Fruit fly (Drosophila melanogaster) whole organism, embryonic: ENCODE results near the gene CG14357.

Source experiments
- CG10654 ChIP-seq: fragments of 200-800 bp; sonication (Bioruptor generic); optimal IDR thresholded peaks from 2 replicates; lab custom pipeline; 2016; ENCODE audit warnings: missing biosample characterization, missing genetic modification characterization
- CG15269 ChIP-seq: fragments of 200-800 bp; sonication (Bioruptor generic); optimal IDR thresholded peaks from 2 replicates; lab custom pipeline; 2018; ENCODE audit warnings: missing biosample characterization, mild to moderate bottlenecking, missing genetic modification characterization, moderate library complexity
- CG1529 ChIP-seq: fragments of 200-800 bp; sonication (Bioruptor generic); optimal IDR thresholded peaks from 3 replicates; lab custom pipeline; 2018; ENCODE audit warnings: missing biosample characterization, missing genetic modification characterization
- CG17829 ChIP-seq: fragments of 200-800 bp; optimal IDR thresholded peaks from 2 replicates; lab custom pipeline; 2019; ENCODE audit warnings: missing biosample characterization, mild to moderate bottlenecking, missing genetic modification characterization, moderate library complexity
- CG3065 ChIP-seq: fragments of 200-800 bp; sonication (Bioruptor generic); optimal IDR thresholded peaks from 2 replicates; lab custom pipeline; 2016; ENCODE audit warnings: missing biosample characterization, missing genetic modification characterization
- CG31224 ChIP-seq: fragments of 200-800 bp; sonication (Bioruptor generic); IDR thresholded peaks from 2 replicates; pipeline ENCODE4 v1.3.6; 2022; ENCODE audit warnings: missing biosample characterization, missing genetic modification characterization
- CG31388 ChIP-seq: fragments of 200-800 bp; sonication (Bioruptor generic); optimal IDR thresholded peaks from 2 replicates; lab custom pipeline; 2016; ENCODE audit warnings: missing biosample characterization, missing genetic modification characterization
- CG3281 ChIP-seq: fragments of 200-800 bp; sonication (Bioruptor generic); optimal IDR thresholded peaks from 3 replicates; lab custom pipeline; 2017; ENCODE audit warnings: missing biosample characterization, mild to moderate bottlenecking, missing genetic modification characterization
- CG34422 ChIP-seq: fragments of 200-800 bp; sonication (Bioruptor generic); IDR thresholded peaks from 3 replicates; pipeline ENCODE4 v1.3.6; 2022; ENCODE audit warnings: missing biosample characterization, missing genetic modification characterization
- CG4854 ChIP-seq: fragments of 200-800 bp; sonication (Bioruptor generic); optimal IDR thresholded peaks from 2 replicates; lab custom pipeline; 2016; ENCODE audit warnings: missing biosample characterization, missing genetic modification characterization, inconsistent platforms
- CG6254 ChIP-seq: fragments of 200-800 bp; sonication (Bioruptor generic); optimal IDR thresholded peaks from 3 replicates; lab custom pipeline; 2017; ENCODE audit warnings: mild to moderate bottlenecking, missing biosample characterization, missing genetic modification reagents, missing genetic modification characterization
- CG6683 ChIP-seq: fragments of 200-800 bp; sonication (Bioruptor generic); optimal IDR thresholded peaks from 2 replicates; lab custom pipeline; 2017; ENCODE audit warnings: missing biosample characterization, mild to moderate bottlenecking, missing genetic modification characterization, missing genetic modification reagents
- CG6689 ChIP-seq: fragments of 200-800 bp; sonication (Bioruptor generic); IDR thresholded peaks from 2 replicates; pipeline ENCODE4 v1.3.6; 2022; ENCODE audit warnings: missing biosample characterization, missing genetic modification characterization
- CG7928 ChIP-seq: fragments of 200-800 bp; sonication (Bioruptor generic); optimal IDR thresholded peaks from 2 replicates; lab custom pipeline; 2017; ENCODE audit warnings: missing biosample characterization, mild to moderate bottlenecking, missing genetic modification characterization
- CG8281 ChIP-seq: fragments of 200-800 bp; sonication (Bioruptor generic); optimal IDR thresholded peaks from 2 replicates; lab custom pipeline; 2018; ENCODE audit warnings: missing biosample characterization, mild to moderate bottlenecking, missing genetic modification characterization, moderate library complexity
- CG9797 ChIP-seq: fragments of 200-800 bp; sonication (Bioruptor generic); optimal IDR thresholded peaks from 3 replicates; lab custom pipeline; 2018; ENCODE audit warnings: missing biosample characterization, mild to moderate bottlenecking, missing genetic modification characterization
- CG9932 ChIP-seq: fragments of 200-800 bp; sonication (Bioruptor generic); IDR thresholded peaks from 2 replicates; pipeline ENCODE4 v1.3.6; 2022; ENCODE audit warnings: missing biosample characterization, missing genetic modification characterization
- CrebB ChIP-seq: fragments of 200-800 bp; sonication (Bioruptor generic); optimal IDR thresholded peaks from 3 replicates; lab custom pipeline; 2018; ENCODE audit warnings: missing biosample characterization, mild to moderate bottlenecking, missing genetic modification characterization
- Dref ChIP-seq: fragments of 200-800 bp; sonication (Bioruptor generic); IDR thresholded peaks from 2 replicates; pipeline ENCODE4 v1.3.6; 2022; ENCODE audit warnings: missing biosample characterization, missing genetic modification characterization
- E2f1 ChIP-seq: fragments of 200-800 bp; sonication (Bioruptor generic); IDR thresholded peaks from 2 replicates; pipeline ENCODE4 v1.3.6; 2022; ENCODE audit warnings: missing biosample characterization, missing genetic modification characterization
- Eip74EF ChIP-seq, 2 experiments: fragments of 200-800 bp in 1 of 2; fragments of >200 bp in 1 of 2; sonication (Bioruptor generic) in 1 of 2; optimal IDR thresholded peaks; 2 replicates each; lab custom pipeline; 2017 to 2019; ENCODE audit warnings: missing biosample characterization in 2 of 2, missing genetic modification characterization in 2 of 2, mild to moderate bottlenecking in 1 of 2, moderate library complexity in 1 of 2
- Gsc ChIP-seq: fragments of 200-800 bp; sonication (Bioruptor generic); IDR thresholded peaks from 2 replicates; pipeline ENCODE4 v1.3.6; 2022; ENCODE audit warnings: missing biosample characterization, missing genetic modification characterization
- Hand ChIP-seq: fragments of 200-800 bp; sonication (Bioruptor generic); optimal IDR thresholded peaks from 2 replicates; lab custom pipeline; 2017; ENCODE audit warnings: mild to moderate bottlenecking, missing biosample characterization, missing genetic modification reagents, missing genetic modification characterization
- Mad ChIP-seq: fragments of 200-800 bp; sonication (Bioruptor generic); optimal IDR thresholded peaks from 2 replicates; lab custom pipeline; 2016; ENCODE audit warnings: missing biosample characterization, missing genetic modification characterization
- Nf-YB ChIP-seq: fragments of 200-800 bp; sonication (Bioruptor generic); optimal IDR thresholded peaks from 3 replicates; lab custom pipeline; 2019; ENCODE audit warnings: missing biosample characterization, mild to moderate bottlenecking, missing genetic modification characterization, moderate library complexity
- Pdp1 ChIP-seq, 2 experiments: fragments of 200-800 bp; sonication (Bioruptor generic); optimal IDR thresholded peaks; 3 replicates each; lab custom pipeline; 2016; ENCODE audit warnings: missing biosample characterization in 2 of 2, missing genetic modification characterization in 2 of 2, mild to moderate bottlenecking in 1 of 2, moderate library complexity in 1 of 2
- Sin3A ChIP-seq: fragments of >200 bp; optimal IDR thresholded peaks from 2 replicates; lab custom pipeline; 2018
- Sox102F ChIP-seq: fragments of 200-800 bp; sonication (Bioruptor generic); optimal IDR thresholded peaks from 2 replicates; lab custom pipeline; 2018; ENCODE audit warnings: missing biosample characterization, mild to moderate bottlenecking, missing genetic modification characterization, moderate library complexity
- TFAM ChIP-seq: fragments of 200-800 bp; sonication (Bioruptor generic); optimal IDR thresholded peaks from 2 replicates; lab custom pipeline; 2017; ENCODE audit warnings: missing biosample characterization, missing genetic modification characterization, inconsistent platforms
- YL-1 ChIP-seq: fragments of 200-800 bp; sonication (Bioruptor generic); optimal IDR thresholded peaks from 3 replicates; lab custom pipeline; 2017; ENCODE audit warnings: missing biosample characterization, mild to moderate bottlenecking, missing genetic modification characterization
- abd-A ChIP-seq: fragments of 200-800 bp; sonication (Bioruptor generic); optimal IDR thresholded peaks from 3 replicates; lab custom pipeline; 2019; ENCODE audit warnings: missing biosample characterization, mild to moderate bottlenecking, missing genetic modification characterization, moderate library complexity
- al ChIP-seq: fragments of 200-800 bp; sonication (Bioruptor generic); IDR thresholded peaks from 2 replicates; pipeline ENCODE4 v1.3.6; 2022; ENCODE audit warnings: missing biosample characterization, missing genetic modification characterization
- aop ChIP-seq: fragments of 200-800 bp; sonication (Bioruptor generic); IDR thresholded peaks from 2 replicates; pipeline ENCODE4 v1.3.6; 2022; ENCODE audit warnings: missing biosample characterization, missing genetic modification characterization
- cas ChIP-seq: fragments of 200-800 bp; sonication (Bioruptor generic); IDR thresholded peaks from 2 replicates; pipeline ENCODE4 v1.3.6; 2022; ENCODE audit warnings: missing biosample characterization, missing genetic modification characterization
- dmrt99B ChIP-seq: fragments of 200-800 bp; sonication (Bioruptor generic); optimal IDR thresholded peaks from 2 replicates; lab custom pipeline; 2018; ENCODE audit warnings: missing biosample characterization, mild to moderate bottlenecking, missing genetic modification characterization, moderate library complexity
- ems ChIP-seq: fragments of 200-800 bp; sonication (Bioruptor generic); optimal IDR thresholded peaks from 3 replicates; lab custom pipeline; 2016; ENCODE audit warnings: missing biosample characterization, missing genetic modification characterization
- fd3F ChIP-seq: fragments of 200-800 bp; sonication (Bioruptor generic); optimal IDR thresholded peaks from 2 replicates; lab custom pipeline; 2018; ENCODE audit warnings: missing biosample characterization, mild to moderate bottlenecking, missing genetic modification characterization, moderate library complexity
- gfzf ChIP-seq: fragments of 200-800 bp; sonication (Bioruptor generic); optimal IDR thresholded peaks from 2 replicates; lab custom pipeline; 2016; ENCODE audit warnings: missing biosample characterization, mild to moderate bottlenecking, missing genetic modification characterization, moderate library complexity
- ham ChIP-seq: fragments of 200-800 bp; sonication (Bioruptor generic); IDR thresholded peaks from 2 replicates; pipeline ENCODE4 v1.3.6; 2022; ENCODE audit warnings: missing biosample characterization, missing genetic modification characterization
- kay ChIP-seq: fragments of 200-800 bp; sonication (Bioruptor generic); optimal IDR thresholded peaks from 2 replicates; lab custom pipeline; 2016; ENCODE audit warnings: missing biosample characterization, missing genetic modification characterization
- lbe ChIP-seq: fragments of 200-800 bp; sonication (Bioruptor generic); optimal IDR thresholded peaks from 2 replicates; lab custom pipeline; 2016; ENCODE audit warnings: missing biosample characterization, mild to moderate bottlenecking, missing genetic modification characterization
- luna ChIP-seq: fragments of 200-800 bp; sonication (Bioruptor generic); optimal IDR thresholded peaks from 2 replicates; lab custom pipeline; 2016; ENCODE audit warnings: missing biosample characterization, missing genetic modification characterization
- pan ChIP-seq, 4 experiments: fragments of >200 bp in 3 of 4; fragments of 200-800 bp in 1 of 4; sonication (Bioruptor generic) in 1 of 4; optimal IDR thresholded peaks in 3 of 4; IDR thresholded peaks in 1 of 4; 2 replicates each; pipeline versions ENCODE4 v1.3.6 to Lab custom; 2017 to 2022; ENCODE audit warnings: missing biosample characterization in 2 of 4, missing genetic modification characterization in 2 of 4, mixed read lengths in 1 of 4
- pros ChIP-seq: fragments of 200-800 bp; sonication (Bioruptor generic); optimal IDR thresholded peaks from 3 replicates; lab custom pipeline; 2019; ENCODE audit warnings: missing biosample characterization, mild to moderate bottlenecking, missing genetic modification characterization, moderate library complexity
- run ChIP-seq: fragments of 200-800 bp; sonication (Bioruptor generic); optimal IDR thresholded peaks from 3 replicates; lab custom pipeline; 2018; ENCODE audit warnings: missing biosample characterization, mild to moderate bottlenecking, missing genetic modification characterization
- scrt ChIP-seq: fragments of 200-800 bp; sonication (Bioruptor generic); optimal IDR thresholded peaks from 2 replicates; lab custom pipeline; 2018; ENCODE audit warnings: missing biosample characterization, mild to moderate bottlenecking, missing genetic modification characterization, moderate library complexity
- sob ChIP-seq: fragments of 200-800 bp; sonication (Bioruptor generic); IDR thresholded peaks from 2 replicates; pipeline ENCODE4 v1.3.6; 2022; ENCODE audit warnings: missing biosample characterization, missing genetic modification characterization
- trem ChIP-seq: fragments of 200-800 bp; optimal IDR thresholded peaks from 3 replicates; lab custom pipeline; 2019; ENCODE audit warnings: missing biosample characterization, mild to moderate bottlenecking, missing genetic modification characterization, moderate library complexity
- z ChIP-seq: fragments of 200-800 bp; sonication (Bioruptor generic); IDR thresholded peaks from 3 replicates; pipeline ENCODE4 v1.3.6; 2022; ENCODE audit warnings: missing biosample characterization, missing genetic modification characterization

Gene CG14357

DNA sequence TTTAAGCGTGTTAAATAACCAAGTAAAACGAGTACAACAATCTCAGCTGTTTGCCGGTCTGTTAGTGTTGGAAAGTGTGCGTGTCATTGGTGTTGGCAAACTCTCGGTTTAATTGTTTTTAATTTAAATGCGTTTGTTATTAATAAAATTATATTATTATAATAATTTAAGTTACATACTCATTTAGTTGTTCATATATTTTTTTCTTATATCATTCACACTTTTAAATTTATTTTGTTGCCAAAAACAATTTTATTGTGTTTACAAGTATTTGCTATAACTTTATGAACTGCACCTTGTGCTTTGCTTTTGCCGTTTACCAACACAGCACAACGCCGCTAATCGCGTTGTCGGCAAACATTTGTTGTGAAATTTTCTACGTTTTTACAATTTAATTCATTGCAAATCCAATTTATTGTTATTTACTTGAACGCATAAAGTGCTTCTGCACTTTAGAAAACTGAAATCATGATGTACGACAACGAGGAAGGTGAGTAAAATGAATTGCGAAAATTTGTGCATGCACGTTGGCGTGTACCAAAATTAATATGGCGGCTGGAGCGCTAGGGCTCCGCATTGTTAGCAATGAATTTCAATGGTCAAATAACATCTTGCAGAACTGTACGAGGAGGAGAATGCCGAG, 13.6 kb upstream of the CG14357 start, which contains the start of the genes 140up and Polr2B (continued):
- TF ChIP-seq luna, result no peak
- peak; percentile 76 for TF ChIP-seq CrebB (tag; lab: Kevin White, UChicago)
- TF ChIP-seq Mad (GFP tag; lab: Kevin White, UChicago), result peak; percentile 89
- peak; percentile 95 for TF ChIP-seq CG6689 (GFP tag; lab: Robert Waterston, UW)
- TF ChIP-seq al (GFP tag; lab: Robert Waterston, UW), result peak; percentile 90
- peak; percentile 97 for TF ChIP-seq CG34422 (GFP tag; lab: Robert Waterston, UW)
- peak; percentile 88 for TF ChIP-seq YL-1 (GFP tag; lab: Kevin White, UChicago)
- peak; percentile 90 for TF ChIP-seq dmrt99B (tag; lab: Kevin White, UChicago)
- TF ChIP-seq pros, result no peak
- no peak for TF ChIP-seq pan (optimal IDR thresholded peaks at IDR 0.05; lab: Kevin White, UChicago)
- TF ChIP-seq pan (GFP tag; optimal IDR thresholded peaks at IDR 0.05 in 1 of 2, IDR thresholded peaks at IDR 0.05 in 1 of 2), result peak in 1 of 2 experiments; percentile 94
- peak; percentile 98 for TF ChIP-seq sob (GFP tag; lab: Robert Waterston, UW)
- TF ChIP-seq CG3281 (GFP tag; lab: Kevin White, UChicago), result peak; percentile 92
- peak; percentile 96 for TF ChIP-seq CG17829 (tag; lab: Kevin White, UChicago)
- peak; percentile 97 for TF ChIP-seq CG9932 (GFP tag; lab: Robert Waterston, UW)
- TF ChIP-seq CG31224 (GFP tag; lab: Robert Waterston, UW), result peak; percentile 86
- no peak for TF ChIP-seq z (GFP tag; lab: Robert Waterston, UW)
- TF ChIP-seq run (tag; lab: Kevin White, UChicago), result peak; percentile 63
- peak; percentile 77 for TF ChIP-seq scrt
- TF ChIP-seq Eip74EF (GFP tag; optimal IDR thresholded peaks at IDR 0.05; lab: Kevin White, UChicago), result no peak
- TF ChIP-seq CG3065 (GFP tag; lab: Kevin White, UChicago), result peak; percentile 92
- TF ChIP-seq ham, result peak; percentile 79
- peak; percentile 53; the same call in 1 of the 2 replicates for TF ChIP-seq Gsc (GFP tag; lab: Robert Waterston, UW)
- TF ChIP-seq CG31388 (GFP tag; lab: Kevin White, UChicago), result peak; percentile 81
- TF ChIP-seq CG6254 (GFP tag; lab: Kevin White, UChicago), result peak; percentile 76
- peak; percentile 66 for TF ChIP-seq CG7928
- peak; percentile 95 for TF ChIP-seq Sox102F (GFP tag; lab: Kevin White, UChicago)
- peak; percentile 82 for TF ChIP-seq ems
- TF ChIP-seq Sin3A (lab: Kevin White, UChicago), result peak; percentile 29
- TF ChIP-seq Dref (GFP tag; lab: Robert Waterston, UW), result peak; percentile 31; the same call in 1 of the 2 replicates
- TF ChIP-seq TFAM (GFP tag; lab: Kevin White, UChicago), result peak; percentile 19
- peak; percentile 70 for TF ChIP-seq Nf-YB (GFP tag; lab: Kevin White, UChicago)
- peak; percentile 81 for TF ChIP-seq CG1529 (GFP tag; lab: Kevin White, UChicago)
- TF ChIP-seq CG15269 (tag; lab: Kevin White, UChicago), result peak; percentile 93
- TF ChIP-seq aop, result no peak
- TF ChIP-seq Hand (GFP tag; lab: Kevin White, UChicago), result peak; percentile 72
- TF ChIP-seq kay (GFP tag; lab: Kevin White, UChicago), result peak; percentile 87
- TF ChIP-seq gfzf (GFP tag; lab: Kevin White, UChicago), result no peak
- TF ChIP-seq CG10654, result peak; percentile 94
- peak; percentile 62 to 86 for TF ChIP-seq Pdp1 (GFP tag; optimal IDR thresholded peaks at IDR 0.05; lab: Kevin White, UChicago)
- peak; percentile 94 for TF ChIP-seq trem
- peak; percentile 89 for TF ChIP-seq lbe (GFP tag; lab: Kevin White, UChicago)
- peak; percentile 78 for TF ChIP-seq cas
- TF ChIP-seq CG8281 (tag; lab: Kevin White, UChicago), result peak; percentile 72
- TF ChIP-seq CG4854 (GFP tag; lab: Kevin White, UChicago), result peak; percentile 74
- TF ChIP-seq abd-A, result no peak
- TF ChIP-seq fd3F (GFP tag; lab: Kevin White, UChicago), result peak; percentile 91
- peak; percentile 93 for TF ChIP-seq E2f1 (GFP tag; lab: Robert Waterston, UW)
- no peak for TF ChIP-seq CG6683
- peak; percentile 9 for TF ChIP-seq CG9797 (GFP tag; lab: Kevin White, UChicago)
